Fruit fly (Drosophila melanogaster): ENCODE data around the gene CG11630.

Gene CG11630

dm6 chr2L:21784790-21785425 lies 1.0 kb upstream of the CG11630 start (continued):
- TF ChIP-seq CG8924 (tag; optimal IDR thresholded peaks at IDR 0.05) (peak; percentile 16), Pdp1 (GFP tag; optimal IDR thresholded peaks at IDR 0.05) (peak in 1 of 2 experiments; percentile 9), CG10431 (GFP tag; optimal IDR thresholded peaks at IDR 0.05) (no peak), CG4424 (GFP tag; optimal IDR thresholded peaks at IDR 0.05) (peak; percentile 41), CG30403 (GFP tag; optimal IDR thresholded peaks at IDR 0.05) (peak; percentile 22), CG9609 (GFP tag; optimal IDR thresholded peaks at IDR 0.05) (no peak), ems (GFP tag; optimal IDR thresholded peaks at IDR 0.05) (no peak), Hr51 (GFP tag; optimal IDR thresholded peaks at IDR 0.05) (peak in 1 of 2 experiments; percentile 10), CG7556 (GFP tag; optimal IDR thresholded peaks at IDR 0.05) (peak; percentile 2), CG10979 (tag; optimal IDR thresholded peaks at IDR 0.05) (peak; percentile 51), abd-A (tag; optimal IDR thresholded peaks at IDR 0.05) (peak; percentile 8), CG31441 (GFP tag; IDR thresholded peaks at IDR 0.05) (0 out of 2 replicates have a peak, but pooled peaks have one; percentile 34), Dbx (GFP tag; IDR thresholded peaks at IDR 0.05) (no peak), tgo (GFP tag; IDR thresholded peaks at IDR 0.05) (0 out of 3 replicates have a peak, but pooled peaks have one; percentile 17), CG31388 (GFP tag; optimal IDR thresholded peaks at IDR 0.05) (no peak), CG2120 (GFP tag; optimal IDR thresholded peaks at IDR 0.05) (peak; percentile 21), lab (GFP tag; optimal IDR thresholded peaks at IDR 0.05) (peak; percentile 32), sqz (GFP tag; optimal IDR thresholded peaks at IDR 0.05) (peak; percentile 5), Ssrp (tag; optimal IDR thresholded peaks at IDR 0.05) (peak; percentile 1), Abd-B (GFP tag; optimal IDR thresholded peaks at IDR 0.05) (peak; percentile 2), CG10147 (GFP tag; optimal IDR thresholded peaks at IDR 0.05) (peak; percentile 9), CG13424 (tag; optimal IDR thresholded peaks at IDR 0.05) (peak; percentile 24), CG15269 (tag; optimal IDR thresholded peaks at IDR 0.05) (peak; percentile 4), lola (GFP tag; optimal IDR thresholded peaks at IDR 0.05) (peak in 1 of 3 experiments; percentile 30), Oli (tag; optimal IDR thresholded peaks at IDR 0.05) (peak; percentile 31), CG11504 (tag; optimal IDR thresholded peaks at IDR 0.05) (peak; percentile 54), CG12659 (GFP tag; optimal IDR thresholded peaks at IDR 0.05) (peak; percentile 3), Sox100B (GFP tag; optimal IDR thresholded peaks at IDR 0.05) (peak; percentile 37), vnd (GFP tag; IDR thresholded peaks at IDR 0.05; ENCODE audit: partially characterized antibody) (no peak), ATbp (GFP tag; optimal IDR thresholded peaks at IDR 0.05) (peak; percentile 12), Ets65A (GFP tag) (peak; percentile 68), Meics (GFP tag; optimal IDR thresholded peaks at IDR 0.05) (peak; percentile 27), nerfin-1 (tag; optimal IDR thresholded peaks at IDR 0.05) (peak; percentile 7)

dm6 chr2L:21769461-21769860 lies 14.4 kb downstream of the CG11630 start:
- TF ChIP-seq sisA (GFP tag; IDR thresholded peaks at IDR 0.05) (no peak), Dll (GFP tag; IDR thresholded peaks at IDR 0.05; ENCODE audit: partially characterized antibody) (no peak), wek (GFP tag; optimal IDR thresholded peaks at IDR 0.05) (no peak), CG31388 (GFP tag; optimal IDR thresholded peaks at IDR 0.05) (no peak), CG2129 (GFP tag; IDR thresholded peaks at IDR 0.05; ENCODE audit: partially characterized antibody) (no peak), tup (GFP tag; optimal IDR thresholded peaks at IDR 0.05) (no peak), ATbp (GFP tag; optimal IDR thresholded peaks at IDR 0.05) (no peak), CG1647 (GFP tag; optimal IDR thresholded peaks at IDR 0.05) (no peak), pb (GFP tag; optimal IDR thresholded peaks at IDR 0.05) (no peak), CG7928 (GFP tag; optimal IDR thresholded peaks at IDR 0.05) (no peak), org-1 (GFP tag; optimal IDR thresholded peaks at IDR 0.05) (no peak), CG11560 (tag; IDR thresholded peaks at IDR 0.05) (no peak), CG8388 (GFP tag; optimal IDR thresholded peaks at IDR 0.05) (no peak), CG4328 (GFP tag; optimal IDR thresholded peaks at IDR 0.05) (no peak), tx (GFP tag; optimal IDR thresholded peaks at IDR 0.05) (no peak), CG18476 (GFP tag; optimal IDR thresholded peaks at IDR 0.05) (no peak), CG10147 (GFP tag; optimal IDR thresholded peaks at IDR 0.05) (no peak), Ets65A (GFP tag) (no peak)

Data from whole organism, embryonic.